Worm (Caenorhabditis elegans) whole organism, young adult: Measurements from ENCODE around the gene C56C10.4.

Source experiments
- B0035.1 ChIP-seq: sonication (generic microtip); optimal IDR thresholded peaks from 2 replicates; lab custom pipeline; 2016; ENCODE audit warnings: missing genetic modification characterization, mild to moderate bottlenecking, missing compliant biosample characterization, missing genotype, missing genetic modification reagents
- C17E4.6 ChIP-seq: fragments of 200-800 bp; sonication (Bioruptor generic); IDR thresholded peaks from 2 replicates; pipeline ENCODE4 v1.3.6; 2022; ENCODE audit warnings: missing genetic modification reagents, missing genetic modification characterization, missing compliant biosample characterization
- D2030.7 ChIP-seq: fragments of 200-800 bp; sonication (Bioruptor generic); IDR thresholded peaks from 2 replicates; pipeline ENCODE4 v1.3.6; 2022; ENCODE audit warnings: missing genetic modification reagents, missing genetic modification characterization, missing compliant biosample characterization
- F23B12.7 ChIP-seq: sonication (generic microtip); optimal IDR thresholded peaks from 2 replicates; lab custom pipeline; 2017; ENCODE audit warnings: missing genetic modification characterization, mild to moderate bottlenecking, missing compliant biosample characterization, antibody characterized with exemption, moderate library complexity; ENCODE audit not compliant: insufficient read depth
- F33H1.4 ChIP-seq: fragments of 200-800 bp; sonication (Bioruptor generic); IDR thresholded peaks from 2 replicates; pipeline ENCODE4 v1.3.6; 2022; ENCODE audit warnings: missing genetic modification reagents, missing genetic modification characterization, missing compliant biosample characterization
- F37B4.10 ChIP-seq: fragments of 200-800 bp; sonication (Bioruptor generic); IDR thresholded peaks from 2 replicates; pipeline ENCODE4 v1.3.6; 2022; ENCODE audit warnings: missing genetic modification characterization, missing compliant biosample characterization
- F49E8.2 ChIP-seq: sonication (generic microtip); optimal IDR thresholded peaks from 3 replicates; lab custom pipeline; 2017; ENCODE audit warnings: missing genetic modification characterization, mild to moderate bottlenecking, missing compliant biosample characterization, antibody characterized with exemption, moderate library complexity; ENCODE audit not compliant: insufficient read depth
- F55B11.4 ChIP-seq: sonication (generic microtip); optimal IDR thresholded peaks from 2 replicates; lab custom pipeline; 2016; ENCODE audit warnings: missing compliant biosample characterization, missing genetic modification characterization, borderline replicate concordance; ENCODE audit not compliant: insufficient read depth
- F57A8.1 ChIP-seq: fragments of 200-800 bp; sonication (Bioruptor generic); optimal IDR thresholded peaks from 2 replicates; lab custom pipeline; 2018; ENCODE audit warnings: mild to moderate bottlenecking, missing genetic modification characterization, moderate library complexity, missing compliant biosample characterization
- Y53G8AR.9 ChIP-seq: fragments of 200-800 bp; sonication (Bioruptor generic); conservative IDR thresholded peaks from 2 replicates; pipeline ENCODE4 v1.3.6; 2022; ENCODE audit warnings: missing genetic modification reagents, missing genetic modification characterization, missing compliant biosample characterization
- ZK185.1 ChIP-seq: sonication (generic microtip); optimal IDR thresholded peaks from 2 replicates; lab custom pipeline; 2016; ENCODE audit warnings: mild to moderate bottlenecking, missing genetic modification characterization, missing compliant biosample characterization; ENCODE audit not compliant: poor library complexity, severe bottlenecking
- attf-3 ChIP-seq: fragments of 200-800 bp; sonication (Bioruptor generic); conservative IDR thresholded peaks from 2 replicates; pipeline ENCODE4 v1.3.6; 2022; ENCODE audit warnings: missing genetic modification reagents, missing genetic modification characterization, missing compliant biosample characterization
- attf-5 ChIP-seq: fragments of 200-800 bp; sonication (Bioruptor generic); optimal IDR thresholded peaks from 2 replicates; lab custom pipeline; 2018; ENCODE audit warnings: mild to moderate bottlenecking, missing genetic modification characterization, missing compliant biosample characterization
- attf-6 ChIP-seq: fragments of 200-800 bp; sonication (Bioruptor generic); IDR thresholded peaks from 2 replicates; pipeline ENCODE4 v1.3.6; 2022; ENCODE audit warnings: missing genetic modification reagents, missing genetic modification characterization, missing compliant biosample characterization
- bed-1 ChIP-seq: fragments of 200-800 bp; sonication (Bioruptor generic); IDR thresholded peaks from 2 replicates; pipeline ENCODE4 v1.3.6; 2022; ENCODE audit warnings: missing genetic modification reagents, missing genetic modification characterization, missing compliant biosample characterization
- bed-2 ChIP-seq: fragments of 200-800 bp; sonication (Bioruptor generic); IDR thresholded peaks from 2 replicates; pipeline ENCODE4 v1.3.6; 2022; ENCODE audit warnings: missing genetic modification reagents, missing genetic modification characterization, missing compliant biosample characterization
- ccch-3 ChIP-seq: fragments of 200-800 bp; sonication (Bioruptor generic); optimal IDR thresholded peaks from 2 replicates; lab custom pipeline; 2018; ENCODE audit warnings: mild to moderate bottlenecking, missing genetic modification characterization, missing compliant biosample characterization
- cebp-1 ChIP-seq, 2 experiments: fragments of 200-800 bp in 1 of 2; sonication (Bioruptor generic) in 1 of 2; sonication (generic microtip) in 1 of 2; IDR thresholded peaks in 1 of 2; optimal IDR thresholded peaks in 1 of 2; 2 replicates each; pipeline versions ENCODE4 v1.3.6 to Lab custom; 2017 to 2022; ENCODE audit warnings: missing compliant biosample characterization in 2 of 2, missing genetic modification characterization in 2 of 2, mild to moderate bottlenecking in 1 of 2, missing genetic modification reagents in 1 of 2, moderate library complexity in 1 of 2
- ceh-40 ChIP-seq: fragments of 200-800 bp; sonication (Bioruptor generic); IDR thresholded peaks from 2 replicates; pipeline ENCODE4 v1.3.6; 2022; ENCODE audit warnings: missing genetic modification characterization, missing compliant biosample characterization
- ceh-79 ChIP-seq: sonication (generic microtip); optimal IDR thresholded peaks from 2 replicates; lab custom pipeline; 2017; ENCODE audit warnings: mild to moderate bottlenecking, missing genetic modification characterization, missing compliant biosample characterization
- die-1 ChIP-seq: sonication (generic microtip); optimal IDR thresholded peaks from 2 replicates; lab custom pipeline; 2016; ENCODE audit warnings: missing genotype, mild to moderate bottlenecking, missing genetic modification characterization, missing compliant biosample characterization
- ets-4 ChIP-seq: fragments of 200-800 bp; sonication (Bioruptor generic); optimal IDR thresholded peaks from 2 replicates; lab custom pipeline; 2018; ENCODE audit warnings: mild to moderate bottlenecking, missing genetic modification characterization, missing compliant biosample characterization
- gei-17 ChIP-seq: fragments of 200-800 bp; sonication (Bioruptor generic); optimal IDR thresholded peaks from 2 replicates; lab custom pipeline; 2018; ENCODE audit warnings: mild to moderate bottlenecking, missing genetic modification characterization, missing compliant biosample characterization
- hlh-26 ChIP-seq: fragments of 200-800 bp; sonication (Bioruptor generic); conservative IDR thresholded peaks from 2 replicates; pipeline ENCODE4 v1.3.6; 2022; ENCODE audit warnings: missing genetic modification reagents, missing genetic modification characterization, missing compliant biosample characterization
- hrde-1 ChIP-seq: sonication (generic microtip); optimal IDR thresholded peaks from 2 replicates; lab custom pipeline; 2016; ENCODE audit warnings: missing genetic modification characterization, mild to moderate bottlenecking, missing compliant biosample characterization, moderate library complexity, missing genotype, missing genetic modification reagents, borderline replicate concordance
- lin-35 ChIP-seq, 3 experiments: fragments of 150-350 bp in 2 of 3; sonication (generic microtip) in 1 of 3; optimal IDR thresholded peaks; 2 replicates each; lab custom pipeline; 2014 to 2018; ENCODE audit warnings: missing biosample characterization in 3 of 3, missing genetic modification characterization in 3 of 3, missing genetic modification reagents in 3 of 3
- lin-40 ChIP-seq: sonication (generic microtip); optimal IDR thresholded peaks from 2 replicates; lab custom pipeline; 2016; ENCODE audit warnings: missing genetic modification characterization, mild to moderate bottlenecking, missing compliant biosample characterization, missing genotype, missing genetic modification reagents
- lin-54 ChIP-seq: fragments of 200-800 bp; sonication (Bioruptor generic); optimal IDR thresholded peaks from 2 replicates; lab custom pipeline; 2018; ENCODE audit warnings: mild to moderate bottlenecking, missing genetic modification characterization, missing compliant biosample characterization
- madf-6 ChIP-seq: fragments of 200-800 bp; sonication (Bioruptor generic); IDR thresholded peaks from 2 replicates; pipeline ENCODE4 v1.3.6; 2022; ENCODE audit warnings: missing genetic modification reagents, missing genetic modification characterization, missing compliant biosample characterization
- mel-28 ChIP-seq: sonication (generic microtip); optimal IDR thresholded peaks from 2 replicates; lab custom pipeline; 2016; ENCODE audit warnings: borderline replicate concordance, mild to moderate bottlenecking, missing genetic modification characterization, missing compliant biosample characterization
- mes-4 ChIP-seq: sonication (generic microtip); optimal IDR thresholded peaks from 2 replicates; lab custom pipeline; 2016; ENCODE audit warnings: missing genotype, missing genetic modification characterization, missing compliant biosample characterization
- nfya-1 ChIP-seq: sonication (generic microtip); optimal IDR thresholded peaks from 2 replicates; lab custom pipeline; 2017; ENCODE audit warnings: antibody characterized with exemption, missing compliant biosample characterization, missing genetic modification characterization, borderline replicate concordance; ENCODE audit not compliant: insufficient read depth
- nfya-2 ChIP-seq: fragments of 200-800 bp; sonication (Bioruptor generic); IDR thresholded peaks from 2 replicates; pipeline ENCODE4 v1.3.6; 2022; ENCODE audit warnings: missing genetic modification reagents, missing genetic modification characterization, missing compliant biosample characterization
- nhr-120 ChIP-seq: fragments of 200-800 bp; sonication (Bioruptor generic); IDR thresholded peaks from 2 replicates; pipeline ENCODE4 v1.3.6; 2022; ENCODE audit warnings: missing genetic modification characterization, missing compliant biosample characterization
- nhr-80 ChIP-seq: sonication (generic microtip); optimal IDR thresholded peaks from 2 replicates; lab custom pipeline; 2016; ENCODE audit warnings: missing genetic modification characterization, missing compliant biosample characterization
- pbrm-1 ChIP-seq: fragments of 200-800 bp; sonication (Bioruptor generic); IDR thresholded peaks from 2 replicates; pipeline ENCODE4 v1.3.6; 2022; ENCODE audit warnings: missing genetic modification reagents, missing genetic modification characterization, missing compliant biosample characterization
- pha-4 ChIP-seq: fragments of 150-350 bp; sonication (generic microtip); optimal IDR thresholded peaks from 2 replicates; lab custom pipeline; 2014; ENCODE audit warnings: missing biosample characterization, missing genetic modification reagents, missing genetic modification characterization
- rcor-1 ChIP-seq: fragments of 200-800 bp; sonication (Bioruptor generic); IDR thresholded peaks from 2 replicates; pipeline ENCODE4 v1.3.6; 2022; ENCODE audit warnings: missing genetic modification reagents, missing genetic modification characterization, missing compliant biosample characterization
- sdz-38 ChIP-seq: sonication (generic microtip); optimal IDR thresholded peaks from 2 replicates; lab custom pipeline; 2016; ENCODE audit warnings: missing genotype, missing genetic modification characterization, missing compliant biosample characterization
- snpc-4 ChIP-seq, 5 experiments: fragments of 150-350 bp in 1 of 5; sonication (generic microtip) in 4 of 5; optimal IDR thresholded peaks; 2 replicates each; lab custom pipeline; 2014 to 2018; ENCODE audit warnings: missing genetic modification characterization in 5 of 5, missing biosample characterization in 3 of 5, antibody characterized with exemption in 2 of 5, mild to moderate bottlenecking in 2 of 5, missing compliant biosample characterization in 2 of 5, missing genotype in 2 of 5, moderate library complexity in 2 of 5, missing genetic modification reagents in 1 of 5
- sptf-2 ChIP-seq: fragments of 200-800 bp; sonication (Bioruptor generic); optimal IDR thresholded peaks from 2 replicates; lab custom pipeline; 2018; ENCODE audit warnings: mild to moderate bottlenecking, missing genetic modification characterization, missing compliant biosample characterization
- tbx-9 ChIP-seq: sonication (generic microtip); optimal IDR thresholded peaks from 2 replicates; lab custom pipeline; 2016; ENCODE audit warnings: borderline replicate concordance, missing genetic modification characterization, inconsistent platforms, missing compliant biosample characterization
- unc-130 ChIP-seq: sonication (generic microtip); optimal IDR thresholded peaks from 2 replicates; lab custom pipeline; 2016; ENCODE audit warnings: missing genetic modification reagents, missing genetic modification characterization, missing compliant biosample characterization
- xnd-1 ChIP-seq: sonication (generic microtip); optimal IDR thresholded peaks from 2 replicates; lab custom pipeline; 2016; ENCODE audit warnings: missing genotype, missing genetic modification reagents, missing genetic modification characterization, missing compliant biosample characterization
- zfh-2 ChIP-seq: fragments of 200-800 bp; sonication (Bioruptor generic); conservative IDR thresholded peaks from 2 replicates; pipeline ENCODE4 v1.3.6; 2022; ENCODE audit warnings: missing genetic modification reagents, missing genetic modification characterization, missing compliant biosample characterization
- ztf-25 ChIP-seq: fragments of 200-800 bp; sonication (Bioruptor generic); IDR thresholded peaks from 2 replicates; pipeline ENCODE4 v1.3.6; 2022; ENCODE audit warnings: missing genetic modification reagents, missing genetic modification characterization, missing compliant biosample characterization
- ztf-3 ChIP-seq: fragments of 200-800 bp; sonication (Bioruptor generic); optimal IDR thresholded peaks from 2 replicates; lab custom pipeline; 2018; ENCODE audit warnings: mild to moderate bottlenecking, missing genetic modification characterization, missing compliant biosample characterization

C56C10.4 gene

ce11 chrII:6591000-6591399 lies 8.1 kb downstream of the C56C10.4 start (continued):
- TF ChIP-seq nfya-1 (tag; lab: Kevin White, UChicago) = no peak
- TF ChIP-seq ztf-3 (GFP tag; lab: Kevin White, UChicago) = no peak
- TF ChIP-seq Y53G8AR.9 (GFP tag; lab: Robert Waterston, UW) = no peak
- no peak for TF ChIP-seq zfh-2
- no peak for TF ChIP-seq attf-5 (GFP tag; lab: Kevin White, UChicago)
- no peak for TF ChIP-seq xnd-1 (tag; lab: Kevin White, UChicago)
- no peak for TF ChIP-seq unc-130 (GFP tag; lab: Kevin White, UChicago)
- no peak for TF ChIP-seq nhr-80 (tag; lab: Kevin White, UChicago)
- no peak for TF ChIP-seq die-1 (tag; lab: Kevin White, UChicago)
- TF ChIP-seq F33H1.4 (GFP tag; lab: Robert Waterston, UW) = no peak
- peak; percentile 26 for TF ChIP-seq hrde-1 (tag; lab: Kevin White, UChicago)
- TF ChIP-seq F57A8.1 (GFP tag; lab: Kevin White, UChicago) = no peak
- no peak for TF ChIP-seq pbrm-1 (GFP tag; lab: Robert Waterston, UW)
- no peak for TF ChIP-seq F49E8.2 (tag; lab: Kevin White, UChicago)
- TF ChIP-seq pha-4 = no peak
- TF ChIP-seq attf-6 = no peak
- no peak for TF ChIP-seq bed-2 (GFP tag; lab: Robert Waterston, UW)
- TF ChIP-seq lin-40 = no peak
- TF ChIP-seq tbx-9 = no peak
- TF ChIP-seq nfya-2 (GFP tag; lab: Robert Waterston, UW) = no peak
- no peak for TF ChIP-seq F55B11.4
- no peak for TF ChIP-seq ets-4 (GFP tag; lab: Kevin White, UChicago)
- no peak for TF ChIP-seq ZK185.1
- TF ChIP-seq F23B12.7 (tag; lab: Kevin White, UChicago) = no peak
- TF ChIP-seq sptf-2 (GFP tag; lab: Kevin White, UChicago) = no peak
- no peak for TF ChIP-seq bed-1
- no peak for TF ChIP-seq ztf-25
- TF ChIP-seq lin-35 (GFP tag; optimal IDR thresholded peaks at IDR 0.05; lab: Kevin White, UChicago) = no peak
- no peak for TF ChIP-seq rcor-1 (GFP tag; lab: Robert Waterston, UW)
- TF ChIP-seq snpc-4 (GFP tag; optimal IDR thresholded peaks at IDR 0.05; lab: Kevin White, UChicago) = no peak
- no peak for TF ChIP-seq snpc-4 (tag; optimal IDR thresholded peaks at IDR 0.05; lab: Kevin White, UChicago)
- no peak for TF ChIP-seq ccch-3
- TF ChIP-seq attf-3 (GFP tag; lab: Robert Waterston, UW) = no peak
- TF ChIP-seq B0035.1 = no peak
- TF ChIP-seq mel-28 = no peak
- no peak for TF ChIP-seq nhr-120 (GFP tag; lab: Robert Waterston, UW)
- TF ChIP-seq hlh-26 (GFP tag; lab: Robert Waterston, UW) = no peak
- no peak for TF ChIP-seq ceh-40 (GFP tag; lab: Robert Waterston, UW)
- no peak for TF ChIP-seq lin-54 (GFP tag; lab: Kevin White, UChicago)
- no peak for TF ChIP-seq C17E4.6 (GFP tag; lab: Robert Waterston, UW)
- no peak for TF ChIP-seq F37B4.10 (GFP tag; lab: Robert Waterston, UW)
- TF ChIP-seq ceh-79 (tag; lab: Kevin White, UChicago) = no peak
- TF ChIP-seq mes-4 (tag; lab: Kevin White, UChicago) = no peak
- TF ChIP-seq gei-17 (GFP tag; lab: Kevin White, UChicago) = no peak
- no peak for TF ChIP-seq cebp-1 (GFP tag; IDR thresholded peaks at IDR 0.05; lab: Robert Waterston, UW)
- peak; percentile 46 for TF ChIP-seq cebp-1 (tag; optimal IDR thresholded peaks at IDR 0.05; lab: Kevin White, UChicago)
- TF ChIP-seq madf-6 (GFP tag; lab: Robert Waterston, UW) = 0 out of 2 replicates have a peak, but pooled peaks have one; percentile 33
- no peak for TF ChIP-seq sdz-38 (tag; lab: Kevin White, UChicago)
- no peak for TF ChIP-seq D2030.7 (GFP tag; lab: Robert Waterston, UW)
